Worm (Caenorhabditis elegans) whole organism, L3 larva: Measurements from ENCODE around the gene osm-5.

Experiments
- R02D3.7 ChIP-seq: fragments of 150-350 bp; optimal IDR thresholded peaks from 2 replicates; lab custom pipeline; 2014; ENCODE audit warnings: missing biosample characterization, missing genetic modification characterization
- ZK546.5 ChIP-seq: sonication (generic microtip); optimal IDR thresholded peaks from 2 replicates; lab custom pipeline; 2017; ENCODE audit warnings: missing biosample characterization, missing genetic modification characterization
- ama-1 ChIP-seq: fragments of 150-350 bp; optimal IDR thresholded peaks from 2 replicates; lab custom pipeline; 2018
- ceh-16 ChIP-seq: sonication (generic microtip); optimal IDR thresholded peaks from 2 replicates; lab custom pipeline; 2017; ENCODE audit warnings: missing biosample characterization, missing genetic modification characterization
- ceh-28 ChIP-seq: fragments of 150-350 bp; optimal IDR thresholded peaks from 2 replicates; lab custom pipeline; 2014; ENCODE audit warnings: missing biosample characterization, missing genetic modification reagents, missing genetic modification characterization
- ceh-82 ChIP-seq: fragments of 150-350 bp; optimal IDR thresholded peaks from 2 replicates; lab custom pipeline; 2014; ENCODE audit warnings: missing biosample characterization, missing genetic modification characterization
- ceh-9 ChIP-seq: sonication (generic microtip); optimal IDR thresholded peaks from 2 replicates; lab custom pipeline; 2018; ENCODE audit warnings: missing biosample characterization, missing genetic modification characterization
- daf-12 ChIP-seq: fragments of 150-350 bp; optimal IDR thresholded peaks from 2 replicates; lab custom pipeline; 2014; ENCODE audit warnings: missing biosample characterization, missing genetic modification reagents, missing genetic modification characterization
- egl-27 ChIP-seq: sonication (generic microtip); optimal IDR thresholded peaks from 4 replicates; lab custom pipeline; 2017; ENCODE audit warnings: missing biosample characterization, missing genetic modification reagents, missing genetic modification characterization
- egl-5 ChIP-seq: fragments of 150-350 bp; optimal IDR thresholded peaks from 2 replicates; lab custom pipeline; 2017; ENCODE audit warnings: missing biosample characterization, missing genetic modification reagents, missing genetic modification characterization, inconsistent platforms
- elt-1 ChIP-seq: fragments of 150-350 bp; optimal IDR thresholded peaks from 2 replicates; lab custom pipeline; 2014; ENCODE audit warnings: missing biosample characterization, missing genetic modification characterization
- elt-2 ChIP-seq: sonication (generic microtip); optimal IDR thresholded peaks from 2 replicates; lab custom pipeline; 2016; ENCODE audit warnings: missing genetic modification reagents, mild to moderate bottlenecking, missing genetic modification characterization, missing compliant biosample characterization
- elt-3 ChIP-seq, 3 experiments: fragments of 150-350 bp in 1 of 3; sonication (generic microtip) in 2 of 3; optimal IDR thresholded peaks; 2 replicates in 2 of 3; 4 replicates in 1 of 3; lab custom pipeline; 2014 to 2017; ENCODE audit warnings: missing biosample characterization in 3 of 3, missing genetic modification characterization in 3 of 3
- eor-1 ChIP-seq, 2 experiments: fragments of 150-350 bp; optimal IDR thresholded peaks; 2 replicates each; lab custom pipeline; 2014 to 2018; ENCODE audit warnings: missing biosample characterization in 2 of 2, missing genetic modification characterization in 2 of 2
- fkh-10 ChIP-seq: sonication (generic microtip); optimal IDR thresholded peaks from 2 replicates; lab custom pipeline; 2017; ENCODE audit warnings: missing biosample characterization, missing genetic modification reagents, missing genetic modification characterization
- fos-1 ChIP-seq: fragments of 150-350 bp; optimal IDR thresholded peaks from 2 replicates; lab custom pipeline; 2014; ENCODE audit warnings: missing biosample characterization, missing genetic modification characterization
- hmg-11 ChIP-seq: sonication (generic microtip); optimal IDR thresholded peaks from 2 replicates; lab custom pipeline; 2016; ENCODE audit warnings: missing genetic modification characterization, missing compliant biosample characterization
- jun-1 ChIP-seq: fragments of 150-350 bp; optimal IDR thresholded peaks from 2 replicates; lab custom pipeline; 2014; ENCODE audit warnings: missing biosample characterization, missing genetic modification reagents, missing genetic modification characterization
- lin-15B ChIP-seq: fragments of 150-350 bp; optimal IDR thresholded peaks from 2 replicates; lab custom pipeline; 2014; ENCODE audit warnings: missing biosample characterization, missing genetic modification characterization
- lin-39 ChIP-seq: fragments of 150-350 bp; optimal IDR thresholded peaks from 2 replicates; lab custom pipeline; 2018; ENCODE audit warnings: missing biosample characterization, missing genetic modification reagents, missing genetic modification characterization
- lsy-12 ChIP-seq: sonication (generic microtip); optimal IDR thresholded peaks from 2 replicates; lab custom pipeline; 2016; ENCODE audit warnings: mild to moderate bottlenecking, missing genetic modification characterization, missing compliant biosample characterization
- mml-1 ChIP-seq: fragments of 150-350 bp; sonication (generic microtip); optimal IDR thresholded peaks from 3 replicates; lab custom pipeline; 2014; ENCODE audit warnings: missing biosample characterization, missing genetic modification characterization
- nfya-1 ChIP-seq: sonication (generic microtip); optimal IDR thresholded peaks from 2 replicates; lab custom pipeline; 2017; ENCODE audit warnings: missing genetic modification characterization, mild to moderate bottlenecking, missing compliant biosample characterization, antibody characterized with exemption, moderate library complexity; ENCODE audit not compliant: insufficient read depth
- nhr-11 ChIP-seq: fragments of 150-350 bp; optimal IDR thresholded peaks from 2 replicates; lab custom pipeline; 2014; ENCODE audit warnings: missing biosample characterization, missing genetic modification characterization
- nhr-12 ChIP-seq: fragments of 150-350 bp; optimal IDR thresholded peaks from 2 replicates; lab custom pipeline; 2014; ENCODE audit warnings: missing biosample characterization, missing genetic modification characterization
- nhr-23 ChIP-seq: fragments of 150-350 bp; optimal IDR thresholded peaks from 2 replicates; lab custom pipeline; 2014; ENCODE audit warnings: missing biosample characterization, missing genetic modification reagents, missing genetic modification characterization
- nhr-237 ChIP-seq: fragments of 150-350 bp; optimal IDR thresholded peaks from 2 replicates; lab custom pipeline; 2014; ENCODE audit warnings: missing biosample characterization, missing genetic modification characterization
- nhr-28 ChIP-seq: fragments of 150-350 bp; optimal IDR thresholded peaks from 2 replicates; lab custom pipeline; 2014; ENCODE audit warnings: missing biosample characterization, missing genetic modification characterization
- nhr-43 ChIP-seq: sonication (generic microtip); optimal IDR thresholded peaks from 2 replicates; lab custom pipeline; 2016; ENCODE audit warnings: mild to moderate bottlenecking, missing genetic modification characterization, missing compliant biosample characterization; ENCODE audit not compliant: poor library complexity, severe bottlenecking
- nhr-67 ChIP-seq: fragments of 150-350 bp; optimal IDR thresholded peaks from 2 replicates; lab custom pipeline; 2014; ENCODE audit warnings: missing biosample characterization, missing genetic modification characterization
- nhr-77 ChIP-seq: fragments of 150-350 bp; optimal IDR thresholded peaks from 2 replicates; lab custom pipeline; 2014; ENCODE audit warnings: missing biosample characterization, missing genetic modification characterization
- pha-4 ChIP-seq: fragments of 150-350 bp; optimal IDR thresholded peaks from 2 replicates; lab custom pipeline; 2014; ENCODE audit warnings: missing biosample characterization, missing genetic modification reagents, missing genetic modification characterization
- pqm-1 ChIP-seq: fragments of 150-350 bp; optimal IDR thresholded peaks from 2 replicates; lab custom pipeline; 2017; ENCODE audit warnings: missing biosample characterization, missing genetic modification characterization, inconsistent platforms
- sea-2 ChIP-seq: fragments of 150-350 bp; sonication (generic microtip); optimal IDR thresholded peaks from 4 replicates; lab custom pipeline; 2014; ENCODE audit warnings: missing biosample characterization, missing genetic modification reagents, missing genetic modification characterization
- skn-1 ChIP-seq: fragments of 150-350 bp; optimal IDR thresholded peaks from 2 replicates; lab custom pipeline; 2014; ENCODE audit warnings: missing biosample characterization, missing genetic modification characterization
- snpc-4 ChIP-seq: fragments of 150-350 bp; optimal IDR thresholded peaks from 2 replicates; lab custom pipeline; 2014; ENCODE audit warnings: missing biosample characterization, missing genetic modification characterization
- tbx-2 ChIP-seq: sonication (generic microtip); optimal IDR thresholded peaks from 2 replicates; lab custom pipeline; 2016; ENCODE audit warnings: mild to moderate bottlenecking, missing genetic modification characterization, missing compliant biosample characterization
- unc-39 ChIP-seq: sonication (generic microtip); optimal IDR thresholded peaks from 4 replicates; lab custom pipeline; 2017; ENCODE audit warnings: missing biosample characterization, missing genetic modification characterization
- unc-62 ChIP-seq: fragments of 150-350 bp; sonication (generic microtip); optimal IDR thresholded peaks from 4 replicates; lab custom pipeline; 2014; ENCODE audit warnings: missing biosample characterization, missing genetic modification reagents, missing genetic modification characterization
- zag-1 ChIP-seq: fragments of 150-350 bp; optimal IDR thresholded peaks from 2 replicates; lab custom pipeline; 2014; ENCODE audit warnings: missing biosample characterization, missing genetic modification characterization
- ztf-4 ChIP-seq: fragments of 150-350 bp; optimal IDR thresholded peaks from 2 replicates; lab custom pipeline; 2014; ENCODE audit warnings: missing biosample characterization, missing genetic modification characterization

osm-5 gene

ce11 chrX:2983996-2984395, at the start of gene osm-5:
osm-5 (plus strand) TSS chrX:2984263.
- TF ChIP-seq ceh-9 (tag; lab: Kevin White, UChicago) (no peak), R02D3.7 (tag; lab: Kevin White, UChicago) (no peak), pha-4 (tag; lab: Kevin White, UChicago) (no peak), eor-1 (tag; optimal IDR thresholded peaks at IDR 0.05; lab: Kevin White, UChicago) (no peak), pqm-1 (tag; lab: Kevin White, UChicago) (no peak), nhr-23 (tag; lab: Kevin White, UChicago) (no peak), nfya-1 (tag; lab: Kevin White, UChicago) (no peak), ceh-28 (tag; lab: Kevin White, UChicago) (no peak), ama-1 (lab: Kevin White, UChicago) (no peak), unc-39 (no peak), ceh-82 (tag; lab: Kevin White, UChicago) (no peak), unc-62 (GFP tag; lab: Kevin White, UChicago) (no peak), elt-3 (tag; optimal IDR thresholded peaks at IDR 0.05; lab: Kevin White, UChicago) (no peak), mml-1 (tag; lab: Kevin White, UChicago) (no peak), nhr-237 (tag; lab: Kevin White, UChicago) (no peak), lin-15B (no peak), sea-2 (GFP tag; lab: Kevin White, UChicago) (no peak), nhr-11 (no peak), lsy-12 (tag; lab: Kevin White, UChicago) (no peak), elt-2 (no peak)

ce11 chrX:2939085-2939484, 45.0 kb upstream of the osm-5 start:
- TF ChIP-seq skn-1 (tag; lab: Kevin White, UChicago), result no peak
- TF ChIP-seq lin-39 (tag; lab: Kevin White, UChicago), result peak; percentile 37
- TF ChIP-seq hmg-11 (tag; lab: Kevin White, UChicago), result peak; percentile 61
- peak; percentile 53 for TF ChIP-seq fkh-10

ce11 chrX:2939526-2939925, 44.5 kb upstream of the osm-5 start:
- TF ChIP-seq snpc-4 (tag; lab: Kevin White, UChicago), result peak; percentile 7
- peak; percentile 43 for TF ChIP-seq hmg-11 (tag; lab: Kevin White, UChicago)
- peak; percentile 86 for TF ChIP-seq pha-4 (tag; lab: Kevin White, UChicago)
- TF ChIP-seq zag-1, result no peak
- no peak for TF ChIP-seq mml-1 (tag; lab: Kevin White, UChicago)
- no peak for TF ChIP-seq nhr-237 (tag; lab: Kevin White, UChicago)
- TF ChIP-seq elt-2, result peak; percentile 19

ce11 chrX:2940572-2940971, 43.5 kb upstream of the osm-5 start, which contains the start of gene pfk-1.1:
pfk-1.1 (plus strand) TSS chrX:2940872.
- TF ChIP-seq zag-1 (no peak), nhr-77 (tag; lab: Kevin White, UChicago) (no peak), fkh-10 (no peak), nhr-12 (no peak), jun-1 (no peak), fos-1 (tag; lab: Kevin White, UChicago) (no peak), lsy-12 (tag; lab: Kevin White, UChicago) (no peak), nhr-43 (tag; lab: Kevin White, UChicago) (no peak), ztf-4 (no peak), ceh-16 (tag; lab: Kevin White, UChicago) (no peak)

- TF ChIP-seq eor-1 (tag; optimal IDR thresholded peaks at IDR 0.05; lab: Kevin White, UChicago) (no peak), nhr-12 (no peak), nhr-28 (tag; lab: Kevin White, UChicago) (no peak), tbx-2 (tag; lab: Kevin White, UChicago) (no peak), egl-5 (tag; lab: Kevin White, UChicago) (no peak), elt-1 (tag; lab: Kevin White, UChicago) (no peak), ceh-16 (tag; lab: Kevin White, UChicago) (no peak), skn-1 (tag; lab: Kevin White, UChicago) (no peak), elt-2 (no peak), nhr-77 (tag; lab: Kevin White, UChicago) (no peak), egl-27 (tag; lab: Kevin White, UChicago) (no peak), ZK546.5 (tag; lab: Kevin White, UChicago) (no peak), daf-12 (tag; lab: Kevin White, UChicago) (no peak), pha-4 (tag; lab: Kevin White, UChicago) (no peak), mml-1 (tag; lab: Kevin White, UChicago) (no peak), nhr-237 (tag; lab: Kevin White, UChicago) (no peak), fkh-10 (no peak), ztf-4 (no peak), ceh-9 (tag; lab: Kevin White, UChicago) (no peak), nhr-67 (tag; lab: Kevin White, UChicago) (no peak)
Measured at ce11 chrX:2942327-2942726, 41.7 kb upstream of the osm-5 start.
